Fruit fly (Drosophila melanogaster): ENCODE results near the gene Nhe2.

Nhe2 gene

dm6 chr2L:21156156-21157040 lies 52.0 kb downstream of the Nhe2 start, which contains the start of the genes Mpp6 and E2f2 (continued):
- no peak for TF ChIP-seq en (GFP tag; optimal IDR thresholded peaks at IDR 0.05)
- TF ChIP-seq Blimp-1 (GFP tag; optimal IDR thresholded peaks at IDR 0.05): no peak
- TF ChIP-seq luna (GFP tag; optimal IDR thresholded peaks at IDR 0.05): no peak
- TF ChIP-seq MTF-1 (GFP tag; optimal IDR thresholded peaks at IDR 0.05; ENCODE audit: borderline replicate concordance): no peak
- TF ChIP-seq CG15514 (GFP tag; optimal IDR thresholded peaks at IDR 0.05): peak; percentile 55
- TF ChIP-seq CG11398 (GFP tag; optimal IDR thresholded peaks at IDR 0.05): no peak
- TF ChIP-seq tna (GFP tag; IDR thresholded peaks at IDR 0.05; ENCODE audit: partially characterized antibody): peak; percentile 66
- no peak for TF ChIP-seq kah (GFP tag; optimal IDR thresholded peaks at IDR 0.05)
- TF ChIP-seq bcd (GFP tag; optimal IDR thresholded peaks at IDR 0.05): peak; percentile 28
- no peak for TF ChIP-seq CG4360 (GFP tag; IDR thresholded peaks at IDR 0.05)
- no peak for TF ChIP-seq nerfin-1 (tag; optimal IDR thresholded peaks at IDR 0.05)
- TF ChIP-seq CG12659 (GFP tag; optimal IDR thresholded peaks at IDR 0.05): peak; percentile 64
- TF ChIP-seq NC2α (GFP tag; optimal IDR thresholded peaks at IDR 0.05): no peak
- no peak for TF ChIP-seq ash1 (GFP tag; optimal IDR thresholded peaks at IDR 0.05)
- TF ChIP-seq fd3F (GFP tag; optimal IDR thresholded peaks at IDR 0.05): no peak
- TF ChIP-seq trh (GFP tag; optimal IDR thresholded peaks at IDR 0.05): no peak
- no peak for TF ChIP-seq CG31224 (GFP tag; IDR thresholded peaks at IDR 0.05)
- peak; percentile 34; the same call in 1 of the 2 replicates for TF ChIP-seq sim (GFP tag; IDR thresholded peaks at IDR 0.05)
- TF ChIP-seq E2f1 (GFP tag; IDR thresholded peaks at IDR 0.05): no peak
- no peak for TF ChIP-seq CG31441 (GFP tag; IDR thresholded peaks at IDR 0.05)
- TF ChIP-seq dysf (GFP tag; IDR thresholded peaks at IDR 0.05): peak; percentile 29; the same call in 1 of the 3 replicates
- TF ChIP-seq CG14965 (GFP tag; optimal IDR thresholded peaks at IDR 0.05; ENCODE audit: borderline replicate concordance): no peak
- 0 out of 2 replicates have a peak, but pooled peaks have one; percentile 25 for TF ChIP-seq seq (GFP tag; IDR thresholded peaks at IDR 0.05)
- no peak for TF ChIP-seq Oli (tag; optimal IDR thresholded peaks at IDR 0.05)
- peak; percentile 24 for TF ChIP-seq Hsf (GFP tag; optimal IDR thresholded peaks at IDR 0.05)
- TF ChIP-seq CG14860 (GFP tag; IDR thresholded peaks at IDR 0.05; ENCODE audit: partially characterized antibody): 0 out of 3 replicates have a peak, but pooled peaks have one; percentile 50
- TF ChIP-seq nerfin-2 (GFP tag; IDR thresholded peaks at IDR 0.05; ENCODE audit: partially characterized antibody): peak; percentile 71
- TF ChIP-seq CG17359 (tag; optimal IDR thresholded peaks at IDR 0.05): peak; percentile 4
- TF ChIP-seq cato (GFP tag; optimal IDR thresholded peaks at IDR 0.05; ENCODE audit: borderline replicate concordance): no peak
- TF ChIP-seq CG9817 (tag; optimal IDR thresholded peaks at IDR 0.05): peak; percentile 21
- no peak for TF ChIP-seq fd64A (GFP tag; optimal IDR thresholded peaks at IDR 0.05)
- no peak for TF ChIP-seq CG14050 (GFP tag; IDR thresholded peaks at IDR 0.05)
- TF ChIP-seq usp (GFP tag; optimal IDR thresholded peaks at IDR 0.05): no peak
- TF ChIP-seq CG7963 (GFP tag; IDR thresholded peaks at IDR 0.05; ENCODE audit: partially characterized antibody): peak; percentile 88
- peak; percentile 87 for TF ChIP-seq Dref (GFP tag; IDR thresholded peaks at IDR 0.05)
- TF ChIP-seq CG4328 (GFP tag; optimal IDR thresholded peaks at IDR 0.05): no peak
- no peak for TF ChIP-seq HLH3B (GFP tag; IDR thresholded peaks at IDR 0.05)
- TF ChIP-seq CG6683 (GFP tag; optimal IDR thresholded peaks at IDR 0.05): no peak
- peak; percentile 58 for TF ChIP-seq mam (GFP tag; optimal IDR thresholded peaks at IDR 0.05)
- peak; percentile 86 for TF ChIP-seq Rfx (GFP tag; IDR thresholded peaks at IDR 0.05)
- TF ChIP-seq CG7987 (GFP tag; optimal IDR thresholded peaks at IDR 0.05): peak; percentile 28
- TF ChIP-seq MBD-R2 (GFP tag; IDR thresholded peaks at IDR 0.05): peak; percentile 81
- TF ChIP-seq CG11560 (tag; IDR thresholded peaks at IDR 0.05): peak; percentile 49; the same call in 1 of the 3 replicates
- no peak for TF ChIP-seq CG14441 (GFP tag; IDR thresholded peaks at IDR 0.05)
- no peak for TF ChIP-seq CG3065 (GFP tag; optimal IDR thresholded peaks at IDR 0.05)
- TF ChIP-seq zen (tag; optimal IDR thresholded peaks at IDR 0.05): no peak
- no peak for TF ChIP-seq zf30C (GFP tag; optimal IDR thresholded peaks at IDR 0.05)
- TF ChIP-seq cas (GFP tag; IDR thresholded peaks at IDR 0.05): peak; percentile 27; the same call in 1 of the 2 replicates

All from whole organism, embryonic.